Worm (Caenorhabditis elegans) whole organism, L1 larva: ENCODE results near the gene W08F4.3.
"Not testable (repeated sequence)": the region's sequence is repeated elsewhere in the genome, so short reads cannot be mapped to it uniquely, and the experiment has no call there.

Experiments used
- C04F5.9 ChIP-seq: sonication (generic microtip); optimal IDR thresholded peaks from 2 replicates; lab custom pipeline; 2016; ENCODE audit warnings: missing genetic modification characterization, missing compliant biosample characterization
- C34B4.2 ChIP-seq: sonication (generic microtip); optimal IDR thresholded peaks from 2 replicates; lab custom pipeline; 2017; ENCODE audit warnings: mild to moderate bottlenecking, missing genetic modification characterization, missing compliant biosample characterization
- F16B12.6 ChIP-seq: fragments of 150-350 bp; optimal IDR thresholded peaks from 2 replicates; lab custom pipeline; 2014; ENCODE audit warnings: missing biosample characterization, missing genetic modification characterization
- ama-1 ChIP-seq: fragments of 150-350 bp; optimal IDR thresholded peaks from 2 replicates; lab custom pipeline; 2014
- blmp-1 ChIP-seq: fragments of 150-350 bp; optimal IDR thresholded peaks from 2 replicates; lab custom pipeline; 2014; ENCODE audit warnings: missing biosample characterization, missing genetic modification characterization
- ceh-63 ChIP-seq: fragments of 200-800 bp; sonication (Bioruptor generic); optimal IDR thresholded peaks from 2 replicates; lab custom pipeline; 2018; ENCODE audit warnings: mild to moderate bottlenecking, missing genetic modification characterization, missing compliant biosample characterization
- dpl-1 ChIP-seq, 3 experiments: fragments of 150-350 bp in 2 of 3; sonication (generic microtip) in 1 of 3; optimal IDR thresholded peaks; 2 replicates each; lab custom pipeline; 2014 to 2017; ENCODE audit warnings: missing biosample characterization in 3 of 3, missing genetic modification characterization in 3 of 3, missing genetic modification reagents in 3 of 3
- efl-1 ChIP-seq, 4 experiments: fragments of 150-350 bp; optimal IDR thresholded peaks in 3 of 4; peaks in 1 of 4; 1 replicate in 1 of 4; 2 replicates in 3 of 4; lab custom pipeline; 2014; ENCODE audit warnings: missing biosample characterization in 2 of 4, missing genetic modification characterization in 2 of 4, missing genetic modification reagents in 2 of 4
- efl-3 ChIP-seq: fragments of 200-800 bp; sonication (Bioruptor generic); optimal IDR thresholded peaks from 2 replicates; lab custom pipeline; 2018; ENCODE audit warnings: mild to moderate bottlenecking, missing genetic modification characterization, missing compliant biosample characterization
- egl-13 ChIP-seq: sonication (generic microtip); optimal IDR thresholded peaks from 2 replicates; lab custom pipeline; 2016; ENCODE audit warnings: missing genotype, missing genetic modification reagents, missing genetic modification characterization, missing compliant biosample characterization
- fkh-4 ChIP-seq: sonication (generic microtip); optimal IDR thresholded peaks from 2 replicates; lab custom pipeline; 2016; ENCODE audit warnings: missing compliant biosample characterization, missing genetic modification characterization, borderline replicate concordance
- fkh-8 ChIP-seq: sonication (generic microtip); optimal IDR thresholded peaks from 2 replicates; lab custom pipeline; 2016; ENCODE audit warnings: mild to moderate bottlenecking, missing genetic modification characterization, missing compliant biosample characterization
- fos-1 ChIP-seq: fragments of 150-350 bp; optimal IDR thresholded peaks from 2 replicates; lab custom pipeline; 2014; ENCODE audit warnings: missing biosample characterization, missing genetic modification characterization
- grh-1 ChIP-seq: fragments of 200-800 bp; sonication (Bioruptor generic); IDR thresholded peaks from 2 replicates; pipeline ENCODE4 v1.3.6; 2022; ENCODE audit warnings: missing genetic modification reagents, missing genetic modification characterization, missing compliant biosample characterization
- hlh-17 ChIP-seq: fragments of 200-800 bp; sonication (Bioruptor generic); optimal IDR thresholded peaks from 2 replicates; lab custom pipeline; 2018; ENCODE audit warnings: missing genetic modification characterization, mild to moderate bottlenecking, missing compliant biosample characterization, moderate library complexity, borderline replicate concordance
- lin-13 ChIP-seq: fragments of 150-350 bp; optimal IDR thresholded peaks from 2 replicates; lab custom pipeline; 2014; ENCODE audit warnings: missing biosample characterization, missing genetic modification reagents, missing genetic modification characterization
- lin-14 ChIP-seq: fragments of 200-800 bp; sonication (Bioruptor generic); optimal IDR thresholded peaks from 2 replicates; lab custom pipeline; 2018; ENCODE audit warnings: mild to moderate bottlenecking, missing genetic modification characterization, moderate library complexity, missing compliant biosample characterization
- lin-15B ChIP-seq: fragments of 150-350 bp; sonication (generic microtip); optimal IDR thresholded peaks from 3 replicates; lab custom pipeline; 2014; ENCODE audit warnings: missing biosample characterization, missing genetic modification characterization
- lsy-2 ChIP-seq, 2 experiments: fragments of 150-350 bp; optimal IDR thresholded peaks; 2 replicates each; lab custom pipeline; 2014; ENCODE audit warnings: missing biosample characterization in 2 of 2, missing genetic modification characterization in 2 of 2
- mab-9 ChIP-seq: fragments of 200-800 bp; sonication (Bioruptor generic); IDR thresholded peaks from 2 replicates; pipeline ENCODE4 v1.3.6; 2022; ENCODE audit warnings: missing genetic modification reagents, missing genetic modification characterization, missing compliant biosample characterization
- mdl-1 ChIP-seq, 2 experiments: fragments of 150-350 bp; optimal IDR thresholded peaks; 2 replicates each; lab custom pipeline; 2014 to 2017; ENCODE audit warnings: missing biosample characterization in 2 of 2, missing genetic modification characterization in 2 of 2, inconsistent platforms in 1 of 2
- mep-1 ChIP-seq: fragments of 150-350 bp; optimal IDR thresholded peaks from 2 replicates; lab custom pipeline; 2014; ENCODE audit warnings: missing biosample characterization, missing genetic modification characterization
- nhr-11 ChIP-seq: fragments of 150-350 bp; optimal IDR thresholded peaks from 2 replicates; lab custom pipeline; 2014; ENCODE audit warnings: missing biosample characterization, missing genetic modification characterization
- nhr-20 ChIP-seq: sonication (generic microtip); optimal IDR thresholded peaks from 2 replicates; lab custom pipeline; 2016; ENCODE audit warnings: mild to moderate bottlenecking, missing genetic modification characterization, missing compliant biosample characterization
- nhr-28 ChIP-seq: fragments of 150-350 bp; optimal IDR thresholded peaks from 2 replicates; lab custom pipeline; 2014; ENCODE audit warnings: missing biosample characterization, missing genetic modification characterization
- nhr-47 ChIP-seq: sonication (generic microtip); optimal IDR thresholded peaks from 2 replicates; lab custom pipeline; 2016; ENCODE audit warnings: mild to moderate bottlenecking, missing genetic modification characterization, moderate library complexity, missing compliant biosample characterization
- nhr-71 ChIP-seq: sonication (generic microtip); optimal IDR thresholded peaks from 2 replicates; lab custom pipeline; 2016; ENCODE audit warnings: mild to moderate bottlenecking, missing genetic modification characterization, moderate library complexity, missing compliant biosample characterization
- nhr-84 ChIP-seq: sonication (generic microtip); optimal IDR thresholded peaks from 2 replicates; lab custom pipeline; 2017; ENCODE audit warnings: missing biosample characterization, missing genetic modification characterization
- pax-3 ChIP-seq: fragments of 200-800 bp; sonication (Bioruptor generic); optimal IDR thresholded peaks from 2 replicates; lab custom pipeline; 2018; ENCODE audit warnings: mild to moderate bottlenecking, missing genetic modification characterization, moderate library complexity, missing compliant biosample characterization
- pqm-1 ChIP-seq: sonication (generic microtip); optimal IDR thresholded peaks from 3 replicates; lab custom pipeline; 2017; ENCODE audit warnings: missing biosample characterization, missing genetic modification characterization
- skn-1 ChIP-seq: fragments of 150-350 bp; optimal IDR thresholded peaks from 2 replicates; lab custom pipeline; 2014; ENCODE audit warnings: missing biosample characterization, missing genetic modification characterization
- swsn-7 ChIP-seq: sonication (generic microtip); optimal IDR thresholded peaks from 2 replicates; lab custom pipeline; 2016; ENCODE audit warnings: missing genetic modification characterization, missing compliant biosample characterization
- unc-130 ChIP-seq: fragments of 150-350 bp; optimal IDR thresholded peaks from 2 replicates; lab custom pipeline; 2017; ENCODE audit warnings: missing biosample characterization, missing genetic modification characterization, inconsistent platforms
- unc-30 ChIP-seq: sonication (generic microtip); optimal IDR thresholded peaks from 2 replicates; lab custom pipeline; 2017; ENCODE audit warnings: missing biosample characterization, missing genetic modification characterization
- unc-86 ChIP-seq: sonication (generic microtip); optimal IDR thresholded peaks from 2 replicates; lab custom pipeline; 2016; ENCODE audit warnings: missing genetic modification characterization, missing compliant biosample characterization
- vab-15 ChIP-seq: sonication (generic microtip); optimal IDR thresholded peaks from 2 replicates; lab custom pipeline; 2017; ENCODE audit warnings: missing genotype, mild to moderate bottlenecking, missing genetic modification characterization, missing compliant biosample characterization
- xbp-1 ChIP-seq: sonication (generic microtip); optimal IDR thresholded peaks from 2 replicates; lab custom pipeline; 2016; ENCODE audit warnings: missing genetic modification characterization, missing compliant biosample characterization
- zag-1 ChIP-seq: fragments of 150-350 bp; optimal IDR thresholded peaks from 2 replicates; lab custom pipeline; 2014; ENCODE audit warnings: missing biosample characterization, missing genetic modification characterization
- ztf-11 ChIP-seq, 2 experiments: sonication (generic microtip); optimal IDR thresholded peaks; 2 replicates each; lab custom pipeline; 2016 to 2017; ENCODE audit warnings: missing genetic modification characterization in 2 of 2, missing biosample characterization in 1 of 2, missing compliant biosample characterization in 1 of 2

The W08F4.3 gene

ce11 chrII:584321-584848 lies 4.0 kb downstream of the W08F4.3 start, which contains the start of the genes W08F4.12 and W08F4.13:
W08F4.12 (minus strand) TSS chrII:584421.
W08F4.13 (plus strand) TSS chrII:584798.
- no peak for TF ChIP-seq efl-1 (optimal IDR thresholded peaks at IDR 0.05; lab: Kevin White, UChicago)
- TF ChIP-seq efl-1 (GFP tag; optimal IDR thresholded peaks at IDR 0.05 in 1 of 2; lab: Kevin White, UChicago) = no peak
- no peak for TF ChIP-seq swsn-7 (tag; lab: Kevin White, UChicago)
- TF ChIP-seq C34B4.2 (tag; lab: Kevin White, UChicago) = no peak
- no peak for TF ChIP-seq zag-1 (tag; lab: Kevin White, UChicago)
- no peak for TF ChIP-seq blmp-1
- no peak for TF ChIP-seq F16B12.6 (tag; lab: Kevin White, UChicago)
- no peak for TF ChIP-seq egl-13
- TF ChIP-seq unc-130 (tag; lab: Kevin White, UChicago) = no peak
- TF ChIP-seq mab-9 (GFP tag; lab: Robert Waterston, UW) = no peak
- TF ChIP-seq pax-3 (tag; lab: Kevin White, UChicago) = no peak

- no peak for TF ChIP-seq xbp-1 (tag; lab: Kevin White, UChicago)
- TF ChIP-seq unc-30 (tag; lab: Kevin White, UChicago) = no peak
- TF ChIP-seq nhr-28 (tag; lab: Kevin White, UChicago) = no peak
- no peak for TF ChIP-seq fkh-8
- no peak for TF ChIP-seq mep-1 (tag; lab: Kevin White, UChicago)
- TF ChIP-seq pax-3 (tag; lab: Kevin White, UChicago) = no peak
- no peak for TF ChIP-seq swsn-7 (tag; lab: Kevin White, UChicago)
These were observed 7.1 kb downstream of the W08F4.3 start, which contains the start of gene fbxb-34 for ce11 chrII:587533-587932. fbxb-34 (plus strand) TSS chrII:587833.

ce11 chrII:591110-591509 lies 10.7 kb downstream of the W08F4.3 start, which contains the start of gene W08F4.10:
W08F4.10 (minus strand) TSS chrII:591210.
- TF ChIP-seq ztf-11 (tag; optimal IDR thresholded peaks at IDR 0.05; lab: Kevin White, UChicago) (no peak), lsy-2 (tag; optimal IDR thresholded peaks at IDR 0.05; lab: Kevin White, UChicago) (no peak), grh-1 (no peak), zag-1 (tag; lab: Kevin White, UChicago) (no peak), ama-1 (lab: Kevin White, UChicago) (no peak), efl-1 (optimal IDR thresholded peaks at IDR 0.05; lab: Kevin White, UChicago) (no peak), efl-1 (GFP tag; optimal IDR thresholded peaks at IDR 0.05 in 1 of 2; lab: Kevin White, UChicago) (peak in 1 of 2 experiments; percentile 13), hlh-17 (GFP tag; lab: Kevin White, UChicago) (no peak), vab-15 (tag; lab: Kevin White, UChicago) (no peak)

ce11 chrII:593221-593620 lies 12.8 kb downstream of the W08F4.3 start, which contains the start of gene W08F4.1:
W08F4.1 (plus strand) TSS chrII:593521.
- not testable (repeated sequence) for TF ChIP-seq ceh-63 (GFP tag; lab: Kevin White, UChicago); nhr-71 (tag; lab: Kevin White, UChicago); pqm-1 (tag; lab: Kevin White, UChicago)

ce11 chrII:596702-597101 lies 16.3 kb downstream of the W08F4.3 start:
- TF ChIP-seq dpl-1 (GFP tag; optimal IDR thresholded peaks at IDR 0.05; lab: Kevin White, UChicago) (no peak), efl-1 (optimal IDR thresholded peaks at IDR 0.05; lab: Kevin White, UChicago) (no peak), efl-1 (GFP tag; optimal IDR thresholded peaks at IDR 0.05 in 1 of 2; lab: Kevin White, UChicago) (peak in 1 of 2 experiments; percentile 49)
- TF ChIP-seq, all 84 proteins: peak for 1

ce11 chrII:601305-601704 lies 20.9 kb downstream of the W08F4.3 start:
- TF ChIP-seq ztf-11 (tag; optimal IDR thresholded peaks at IDR 0.05; lab: Kevin White, UChicago) (no peak), skn-1 (peak; percentile 45), lin-13 (GFP tag; lab: Kevin White, UChicago) (peak; percentile 38), unc-86 (tag; lab: Kevin White, UChicago) (peak; percentile 91), nhr-11 (tag; lab: Kevin White, UChicago) (peak; percentile 6), efl-1 (optimal IDR thresholded peaks at IDR 0.05; lab: Kevin White, UChicago) (peak; percentile 53 to 57), efl-1 (GFP tag; optimal IDR thresholded peaks at IDR 0.05 in 1 of 2; lab: Kevin White, UChicago) (peak; percentile 39 to 93), lin-15B (tag; lab: Kevin White, UChicago) (no peak), unc-130 (tag; lab: Kevin White, UChicago) (no peak), fkh-4 (tag; lab: Kevin White, UChicago) (no peak), nhr-20 (tag; lab: Kevin White, UChicago) (peak; percentile 29), nhr-47 (tag; lab: Kevin White, UChicago) (peak; percentile 60), efl-3 (GFP tag; lab: Kevin White, UChicago) (no peak), swsn-7 (tag; lab: Kevin White, UChicago) (peak; percentile 49), nhr-71 (tag; lab: Kevin White, UChicago) (peak; percentile 71), egl-13 (peak; percentile 35), C04F5.9 (tag; lab: Kevin White, UChicago) (no peak), fos-1 (no peak), nhr-28 (tag; lab: Kevin White, UChicago) (no peak), mdl-1 (tag; optimal IDR thresholded peaks at IDR 0.05; lab: Kevin White, UChicago) (peak in 1 of 2 experiments; percentile 44), lsy-2 (tag; optimal IDR thresholded peaks at IDR 0.05; lab: Kevin White, UChicago) (peak; percentile 50 to 54), lin-14 (GFP tag; lab: Kevin White, UChicago) (peak; percentile 71), nhr-84 (tag; lab: Kevin White, UChicago) (no peak)
